Fruit fly (Drosophila melanogaster): ENCODE data around the gene Alg12.

The Alg12 gene

DNA sequence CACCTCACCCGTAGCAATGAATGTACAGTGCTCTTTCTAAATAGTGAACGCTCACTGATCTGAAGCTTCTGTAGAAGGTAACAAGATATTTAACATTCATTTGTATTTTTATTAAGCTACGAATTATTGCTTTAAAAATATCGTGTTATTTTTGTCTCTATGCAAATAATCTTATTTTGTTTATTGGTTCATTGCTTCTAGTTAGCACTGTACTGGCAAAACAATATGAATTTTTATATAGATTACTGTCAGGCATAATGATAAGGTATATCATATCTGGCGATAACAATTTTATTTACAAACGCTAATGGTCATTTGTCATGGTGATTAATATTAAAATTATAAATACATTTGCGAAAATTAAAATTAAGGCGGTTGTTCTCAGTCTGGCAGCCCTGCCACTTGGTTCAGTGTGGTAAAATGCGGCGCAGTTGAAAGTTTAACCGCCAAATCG, 15.3 kb downstream of the Alg12 start, which contains the start of gene CG9471:
CG9471 (minus strand) TSS at position 24 of the 454 bp plus-strand sequence.
- TF ChIP-seq Dll (optimal IDR thresholded peaks at IDR 0.05) (no peak), psq (optimal IDR thresholded peaks at IDR 0.05) (no peak), EcR (GFP tag; optimal IDR thresholded peaks at IDR 0.05) (no peak), usp (GFP tag; optimal IDR thresholded peaks at IDR 0.05) (no peak)

DNA sequence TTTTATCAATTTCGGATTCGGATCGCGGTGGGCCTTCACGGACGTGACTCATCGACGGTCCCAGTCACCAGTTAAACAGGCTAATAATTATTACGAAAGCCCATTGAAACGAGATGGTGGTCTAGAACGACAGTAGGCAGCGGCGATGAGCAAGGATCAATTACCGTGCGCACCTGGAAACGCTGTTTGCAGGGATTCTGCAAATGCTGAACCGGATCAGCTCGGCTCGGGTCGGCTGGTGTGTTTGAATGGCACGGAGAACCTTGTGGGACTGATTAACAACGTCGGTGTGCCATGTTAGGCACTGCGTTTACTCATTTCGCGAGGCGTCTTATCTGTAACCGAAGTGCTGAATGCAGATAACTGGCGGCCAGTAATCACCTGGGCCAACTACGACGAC, 17.9 kb downstream of the Alg12 start, which contains the start of gene Whamy:
Whamy (minus strand) TSS at position 273 of the 400 bp plus-strand sequence.
- no peak for TF ChIP-seq Dll (optimal IDR thresholded peaks at IDR 0.05)
- TF ChIP-seq psq (optimal IDR thresholded peaks at IDR 0.05) = no peak
- TF ChIP-seq CG8478 (optimal IDR thresholded peaks at IDR 0.05) = no peak
- TF ChIP-seq pan (optimal IDR thresholded peaks at IDR 0.05) = no peak
- no peak for TF ChIP-seq usp (GFP tag; optimal IDR thresholded peaks at IDR 0.05)
- TF ChIP-seq EcR (GFP tag; optimal IDR thresholded peaks at IDR 0.05) = no peak

DNA sequence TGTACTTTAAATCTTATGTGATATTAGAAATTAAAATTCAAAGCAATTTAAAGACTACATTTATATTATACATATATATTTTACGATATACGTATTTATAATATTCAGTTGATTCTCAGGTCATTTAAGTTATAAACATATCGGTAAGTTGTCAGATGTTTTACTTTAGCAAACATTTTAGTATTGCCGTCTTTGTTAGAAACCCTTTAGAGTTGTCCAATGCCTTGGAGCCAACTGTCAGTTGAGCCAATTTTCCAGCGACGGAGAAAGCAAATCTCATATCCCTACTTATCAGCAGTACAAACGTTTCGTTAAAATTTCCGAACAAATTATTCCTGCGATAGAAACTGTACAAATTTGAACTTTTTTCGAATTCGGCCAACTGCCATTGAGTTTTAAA, 18.5 kb downstream of the Alg12 start, which contains the start of gene topi:
topi (plus strand) TSS at position 301 of the 400 bp plus-strand sequence.
- TF ChIP-seq usp (GFP tag; optimal IDR thresholded peaks at IDR 0.05) (no peak), Dll (optimal IDR thresholded peaks at IDR 0.05) (no peak), psq (optimal IDR thresholded peaks at IDR 0.05) (no peak), CG8478 (optimal IDR thresholded peaks at IDR 0.05) (no peak), EcR (GFP tag; optimal IDR thresholded peaks at IDR 0.05) (no peak)

DNA sequence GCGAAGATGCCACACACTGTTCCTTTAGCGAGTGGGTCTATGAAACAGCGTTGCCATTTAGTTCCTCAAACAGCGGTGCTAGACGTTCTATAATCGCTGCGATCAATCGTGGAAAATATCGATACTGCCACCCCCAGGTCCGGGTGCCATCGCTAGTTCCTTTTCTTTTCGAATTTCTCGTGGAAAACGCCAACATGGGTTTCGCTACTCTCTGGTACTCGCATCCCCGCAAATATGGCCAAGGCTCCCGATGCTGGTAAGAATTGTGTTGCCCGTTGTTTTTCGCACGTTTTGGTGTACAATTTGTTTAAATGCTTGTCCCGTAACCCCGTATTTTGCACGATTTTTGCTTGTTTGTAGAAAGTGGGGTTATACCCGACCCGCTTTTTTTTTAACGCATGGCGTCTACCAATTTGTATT, 21.7 kb downstream of the Alg12 start, which contains the start of gene RpS29:
RpS29 (plus strand) TSS at position 102 of the 420 bp plus-strand sequence.
- TF ChIP-seq psq (optimal IDR thresholded peaks at IDR 0.05) = no peak
- no peak for TF ChIP-seq EcR (GFP tag; optimal IDR thresholded peaks at IDR 0.05)
- no peak for TF ChIP-seq usp (GFP tag; optimal IDR thresholded peaks at IDR 0.05)
- TF ChIP-seq CG8478 (optimal IDR thresholded peaks at IDR 0.05) = no peak
- no peak for TF ChIP-seq Dll (optimal IDR thresholded peaks at IDR 0.05)
- no peak for TF ChIP-seq pan (optimal IDR thresholded peaks at IDR 0.05)

DNA sequence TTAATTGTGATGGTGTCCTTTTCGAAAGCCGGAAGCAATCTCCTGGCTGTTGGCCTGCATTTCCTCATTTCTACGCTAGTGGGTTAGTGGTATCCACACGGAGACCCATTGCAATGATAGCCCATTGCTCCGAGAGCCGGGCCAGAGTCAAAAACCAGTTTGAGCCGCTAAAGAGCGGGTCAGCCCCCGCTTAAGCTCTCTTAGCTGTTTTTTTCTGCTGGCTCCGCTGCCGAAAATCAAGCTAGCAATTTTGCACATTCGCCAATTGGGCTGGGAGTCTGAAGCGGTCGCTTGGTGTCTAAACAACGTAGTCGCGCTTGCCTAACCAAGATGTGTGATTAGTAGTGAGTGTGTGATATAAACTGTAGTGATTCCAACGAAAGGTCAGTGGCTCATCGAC, 23.5 kb downstream of the Alg12 start, which contains the start of gene CG12947:
CG12947 (plus strand) TSS at position 301 of the 400 bp plus-strand sequence.
- TF ChIP-seq usp (GFP tag; optimal IDR thresholded peaks at IDR 0.05) = no peak
- no peak for TF ChIP-seq pan (optimal IDR thresholded peaks at IDR 0.05)
- TF ChIP-seq psq (optimal IDR thresholded peaks at IDR 0.05) = no peak
- no peak for TF ChIP-seq Dll (optimal IDR thresholded peaks at IDR 0.05)
- no peak for TF ChIP-seq EcR (GFP tag; optimal IDR thresholded peaks at IDR 0.05)
- TF ChIP-seq CG8478 (optimal IDR thresholded peaks at IDR 0.05) = no peak

DNA sequence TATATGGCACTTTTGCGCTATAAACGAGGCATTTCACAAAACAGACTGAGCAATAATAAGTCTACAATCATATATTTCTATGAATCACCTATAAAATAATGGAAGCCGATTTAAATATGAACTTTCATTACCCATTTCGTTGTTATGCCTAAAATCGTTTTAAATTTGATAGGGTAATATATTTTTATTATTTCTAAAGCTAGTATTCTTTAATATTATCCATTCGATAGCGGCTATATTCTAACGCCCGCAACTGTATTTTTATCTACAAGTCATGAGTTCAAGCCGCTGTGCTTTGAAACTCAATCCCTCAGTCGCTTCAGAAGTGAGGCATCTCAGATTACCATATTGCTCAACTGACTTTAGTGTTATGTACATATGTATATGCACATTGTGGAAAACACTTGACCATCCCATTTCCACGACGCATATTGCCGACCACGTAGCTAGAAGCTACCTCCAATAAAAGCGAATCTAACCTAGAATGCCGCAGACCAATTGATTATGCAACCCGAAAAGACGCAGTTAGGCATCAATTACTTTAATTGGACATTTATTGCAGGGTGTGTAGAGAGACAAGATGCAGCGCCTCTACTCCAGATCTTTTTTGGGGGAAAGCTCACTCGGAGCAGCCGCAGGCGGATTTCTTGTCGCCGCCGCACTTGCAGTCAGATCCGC, 27.1 kb downstream of the Alg12 start:
- no peak for TF ChIP-seq pan (optimal IDR thresholded peaks at IDR 0.05)
- no peak for TF ChIP-seq EcR (GFP tag; optimal IDR thresholded peaks at IDR 0.05)
- TF ChIP-seq usp (GFP tag; optimal IDR thresholded peaks at IDR 0.05) = no peak
- no peak for TF ChIP-seq CG8478 (optimal IDR thresholded peaks at IDR 0.05)
- no peak for TF ChIP-seq psq (optimal IDR thresholded peaks at IDR 0.05)
- no peak for TF ChIP-seq Dll (optimal IDR thresholded peaks at IDR 0.05)

DNA sequence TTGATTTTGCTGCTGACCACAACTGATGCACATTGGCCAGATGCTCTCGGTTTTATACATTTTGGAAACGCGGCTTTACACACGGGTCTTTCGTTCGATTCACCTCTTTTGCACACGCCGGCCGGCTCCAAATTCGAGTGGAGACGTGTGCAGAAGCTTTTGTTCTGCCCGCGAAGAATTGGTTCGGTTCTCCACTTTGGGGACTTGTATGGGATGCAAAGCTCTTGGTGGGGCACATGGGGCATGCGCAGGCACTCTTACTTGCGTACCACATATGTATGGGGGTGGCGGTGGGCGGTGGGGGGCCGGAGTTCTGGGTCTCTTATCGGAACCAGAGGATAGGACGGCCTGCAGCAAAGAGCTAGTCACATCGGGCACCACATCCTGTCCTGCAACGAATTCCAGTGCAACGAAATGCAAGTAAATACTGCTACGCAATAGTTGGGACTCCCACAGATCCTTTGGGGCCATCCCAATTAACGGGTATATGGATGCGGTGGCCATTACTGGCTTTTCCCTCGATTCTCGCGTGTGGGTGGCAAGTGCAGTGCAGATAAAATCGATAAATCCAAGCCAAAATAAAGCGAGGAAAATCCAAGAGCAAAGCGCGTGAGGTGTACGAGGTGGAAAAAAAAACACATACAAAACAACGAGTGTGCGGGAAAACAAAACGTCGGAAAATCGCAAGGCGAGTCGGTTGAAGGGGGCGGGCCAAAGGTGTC, 28.2 kb downstream of the Alg12 start, which contains the start of the genes MtnA and CG8500:
MtnA (minus strand) TSS at position 30 of the 722 bp plus-strand sequence.
CG8500 (plus strand) TSS at position 313 of the 722 bp plus-strand sequence.
- TF ChIP-seq pan (optimal IDR thresholded peaks at IDR 0.05) (no peak), CG8478 (optimal IDR thresholded peaks at IDR 0.05) (peak; percentile 11)

DNA sequence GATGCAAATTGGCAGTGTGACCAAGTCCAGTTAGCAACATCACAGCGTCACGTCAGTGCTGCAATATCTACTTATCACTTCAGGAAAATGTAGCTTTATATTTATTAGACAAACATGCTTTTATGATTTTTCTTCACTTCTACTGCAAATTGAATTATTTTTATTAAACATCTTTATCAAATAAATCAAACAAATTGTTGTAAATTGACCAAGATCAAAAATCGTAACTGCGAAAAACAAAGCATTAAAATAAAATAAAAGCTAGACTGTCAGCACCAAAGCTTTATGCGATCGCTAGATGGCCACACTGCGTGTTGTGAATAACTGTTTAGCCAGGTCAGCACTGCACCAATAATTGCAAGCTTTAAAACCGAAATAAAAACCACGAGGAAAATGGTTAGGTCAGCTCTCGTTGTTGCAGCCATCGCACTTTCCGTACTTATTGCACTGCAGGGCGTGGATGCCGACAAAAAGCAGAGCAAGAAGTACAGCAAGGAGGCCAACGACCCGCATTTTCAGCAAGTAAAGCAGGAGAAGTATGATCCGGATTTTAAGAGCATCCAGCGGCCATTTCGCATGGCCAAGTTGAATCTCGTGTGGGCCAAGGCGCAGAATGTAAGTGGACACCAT, 35.0 kb downstream of the Alg12 start, which contains the start of the genes CG12945 and CG8507:
CG12945 (minus strand) TSS at position 45 of the 630 bp plus-strand sequence.
CG8507 (plus strand) TSS at position 307 of the 630 bp plus-strand sequence.
- TF ChIP-seq EcR (GFP tag; optimal IDR thresholded peaks at IDR 0.05) = no peak
- TF ChIP-seq pan (optimal IDR thresholded peaks at IDR 0.05) = no peak
- TF ChIP-seq Dll (optimal IDR thresholded peaks at IDR 0.05) = no peak
- no peak for TF ChIP-seq CG8478 (optimal IDR thresholded peaks at IDR 0.05)
- TF ChIP-seq psq (optimal IDR thresholded peaks at IDR 0.05) = no peak
- no peak for TF ChIP-seq usp (GFP tag; optimal IDR thresholded peaks at IDR 0.05)

DNA sequence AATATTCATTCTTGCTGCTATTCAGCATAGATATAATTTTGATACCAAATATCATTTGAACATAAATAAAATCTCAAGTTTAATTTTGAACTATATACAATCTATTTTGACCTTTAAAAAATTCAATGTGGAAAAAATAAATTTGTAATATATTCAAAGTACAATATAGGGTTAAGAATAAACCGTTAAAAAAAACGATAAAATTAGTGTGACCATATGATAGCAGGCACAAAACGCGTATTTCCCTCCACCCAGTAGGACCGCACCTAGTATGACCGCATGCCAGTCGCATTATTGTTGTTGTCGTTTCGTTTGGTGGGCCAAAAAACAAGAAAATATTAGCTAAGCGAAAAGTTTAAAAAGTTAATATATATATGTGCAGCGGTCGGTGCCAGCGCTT, 36.7 kb downstream of the Alg12 start, which contains the start of gene CG8516:
CG8516 (plus strand) TSS at position 278 of the 400 bp plus-strand sequence.
- no peak for TF ChIP-seq usp (GFP tag; optimal IDR thresholded peaks at IDR 0.05)
- TF ChIP-seq pan (optimal IDR thresholded peaks at IDR 0.05) = no peak
- no peak for TF ChIP-seq Dll (optimal IDR thresholded peaks at IDR 0.05)
- TF ChIP-seq psq (optimal IDR thresholded peaks at IDR 0.05) = no peak
- TF ChIP-seq CG8478 (optimal IDR thresholded peaks at IDR 0.05) = no peak
- no peak for TF ChIP-seq EcR (GFP tag; optimal IDR thresholded peaks at IDR 0.05)

DNA sequence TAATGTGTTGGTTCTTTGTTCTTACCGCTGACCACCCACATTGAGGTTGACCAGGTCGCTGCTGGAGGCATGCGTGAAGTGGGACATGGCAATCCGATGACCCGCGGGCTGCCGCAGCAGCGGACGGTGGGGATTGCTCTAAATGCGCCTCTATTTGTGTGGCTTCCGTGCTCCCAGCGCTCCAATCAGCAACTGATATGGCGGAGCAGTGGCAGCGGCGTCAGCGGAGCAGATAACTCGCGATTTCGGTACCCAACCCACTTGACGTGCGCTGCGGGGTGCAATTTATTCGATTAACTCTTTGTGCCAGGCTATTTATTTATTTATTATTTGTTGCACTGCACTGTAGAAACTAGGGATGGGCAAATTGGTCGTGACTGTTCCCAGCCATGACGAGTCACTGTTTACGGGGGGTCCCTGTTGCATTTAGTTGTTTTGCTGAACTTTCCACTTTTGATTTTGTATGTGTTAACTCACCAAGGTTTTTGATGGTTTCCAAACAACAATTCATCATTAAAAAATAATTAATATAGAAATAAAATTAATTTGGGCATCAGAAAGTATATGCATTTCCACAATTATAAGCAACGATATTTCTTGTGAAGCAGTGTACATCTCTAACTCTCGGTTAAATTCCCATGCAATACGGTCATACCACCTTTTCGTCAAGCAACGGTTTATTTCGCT, 44.5 kb downstream of the Alg12 start, which contains the start of the genes CG9467 and CG8526:
CG9467 (minus strand) TSS at position 383 of the 687 bp plus-strand sequence.
CG8526 (plus strand) TSS at position 637 of the 687 bp plus-strand sequence.
- TF ChIP-seq CG8478 (optimal IDR thresholded peaks at IDR 0.05) (no peak), usp (GFP tag; optimal IDR thresholded peaks at IDR 0.05) (no peak), pan (optimal IDR thresholded peaks at IDR 0.05) (no peak), psq (optimal IDR thresholded peaks at IDR 0.05) (no peak), EcR (GFP tag; optimal IDR thresholded peaks at IDR 0.05) (no peak), Dll (optimal IDR thresholded peaks at IDR 0.05) (no peak)

All from whole organism.